Worm (Caenorhabditis elegans) whole organism, L2 larva: ENCODE results near the gene smex-1.

Experiments used
- C34F6.9 ChIP-seq: fragments of 150-350 bp; optimal IDR thresholded peaks from 2 replicates; lab custom pipeline; 2014; ENCODE audit warnings: missing biosample characterization, missing genetic modification characterization
- F13H6.1 ChIP-seq: sonication (generic microtip); optimal IDR thresholded peaks from 2 replicates; lab custom pipeline; 2016; ENCODE audit warnings: missing genetic modification characterization, missing compliant biosample characterization
- R02D3.7 ChIP-seq: fragments of 150-350 bp; optimal IDR thresholded peaks from 2 replicates; lab custom pipeline; 2014; ENCODE audit warnings: missing biosample characterization, missing genetic modification characterization
- ZK546.5 ChIP-seq: sonication (generic microtip); optimal IDR thresholded peaks from 2 replicates; lab custom pipeline; 2017; ENCODE audit warnings: missing biosample characterization, missing genetic modification characterization
- aly-2 ChIP-seq: fragments of 150-350 bp; optimal IDR thresholded peaks from 2 replicates; lab custom pipeline; 2014; ENCODE audit warnings: missing biosample characterization, missing genetic modification characterization
- ama-1 ChIP-seq: fragments of 150-350 bp; optimal IDR thresholded peaks from 2 replicates; lab custom pipeline; 2018; ENCODE audit warnings: inconsistent platforms
- ceh-16 ChIP-seq: fragments of 150-350 bp; optimal IDR thresholded peaks from 2 replicates; lab custom pipeline; 2014; ENCODE audit warnings: missing biosample characterization, missing genetic modification characterization
- ceh-82 ChIP-seq: fragments of 150-350 bp; optimal IDR thresholded peaks from 2 replicates; lab custom pipeline; 2014; ENCODE audit warnings: missing biosample characterization, missing genetic modification characterization
- crh-2 ChIP-seq: sonication (generic microtip); optimal IDR thresholded peaks from 2 replicates; lab custom pipeline; 2017; ENCODE audit warnings: missing biosample characterization, missing genetic modification characterization
- elt-1 ChIP-seq: fragments of 150-350 bp; optimal IDR thresholded peaks from 2 replicates; lab custom pipeline; 2014; ENCODE audit warnings: missing biosample characterization, missing genetic modification characterization
- elt-3 ChIP-seq: sonication (generic microtip); optimal IDR thresholded peaks from 2 replicates; lab custom pipeline; 2017; ENCODE audit warnings: missing biosample characterization, missing genetic modification characterization
- fos-1 ChIP-seq: fragments of 150-350 bp; optimal IDR thresholded peaks from 2 replicates; lab custom pipeline; 2014; ENCODE audit warnings: missing biosample characterization, missing genetic modification characterization
- gmeb-1 ChIP-seq: fragments of 150-350 bp; optimal IDR thresholded peaks from 2 replicates; lab custom pipeline; 2014; ENCODE audit warnings: missing biosample characterization, missing genetic modification characterization
- lin-13 ChIP-seq: fragments of 150-350 bp; optimal IDR thresholded peaks from 2 replicates; lab custom pipeline; 2014; ENCODE audit warnings: missing biosample characterization, missing genetic modification reagents, missing genetic modification characterization
- lin-39 ChIP-seq: fragments of 150-350 bp; optimal IDR thresholded peaks from 2 replicates; lab custom pipeline; 2014; ENCODE audit warnings: missing biosample characterization, missing genetic modification reagents, missing genetic modification characterization
- lsy-2 ChIP-seq, 2 experiments: fragments of 150-350 bp in 1 of 2; sonication (generic microtip) in 1 of 2; optimal IDR thresholded peaks; 2 replicates each; lab custom pipeline; 2014 to 2017; ENCODE audit warnings: missing biosample characterization in 2 of 2, missing genetic modification characterization in 2 of 2
- mab-5 ChIP-seq: fragments of 150-350 bp; optimal IDR thresholded peaks from 2 replicates; lab custom pipeline; 2014; ENCODE audit warnings: missing biosample characterization, missing genetic modification characterization
- mbf-1 ChIP-seq: sonication (generic microtip); optimal IDR thresholded peaks from 2 replicates; lab custom pipeline; 2017; ENCODE audit warnings: missing biosample characterization, missing genetic modification characterization
- mdl-1 ChIP-seq, 2 experiments: fragments of 150-350 bp in 1 of 2; sonication (generic microtip) in 1 of 2; optimal IDR thresholded peaks; 2 replicates each; lab custom pipeline; 2017; ENCODE audit warnings: missing biosample characterization in 2 of 2, missing genetic modification characterization in 2 of 2
- nhr-10 ChIP-seq: sonication (generic microtip); optimal IDR thresholded peaks from 2 replicates; lab custom pipeline; 2017; ENCODE audit warnings: missing biosample characterization, missing genetic modification characterization
- nhr-129 ChIP-seq: fragments of 150-350 bp; optimal IDR thresholded peaks from 2 replicates; lab custom pipeline; 2014; ENCODE audit warnings: missing biosample characterization, missing genetic modification characterization
- nhr-21 ChIP-seq: fragments of 150-350 bp; optimal IDR thresholded peaks from 2 replicates; lab custom pipeline; 2014; ENCODE audit warnings: missing biosample characterization, missing genetic modification characterization
- nhr-23 ChIP-seq: fragments of 150-350 bp; optimal IDR thresholded peaks from 2 replicates; lab custom pipeline; 2014; ENCODE audit warnings: missing biosample characterization, missing genetic modification reagents, missing genetic modification characterization
- nhr-237 ChIP-seq: fragments of 150-350 bp; optimal IDR thresholded peaks from 2 replicates; lab custom pipeline; 2014; ENCODE audit warnings: missing biosample characterization, missing genetic modification characterization
- nhr-25 ChIP-seq: fragments of 150-350 bp; sonication (generic microtip); optimal IDR thresholded peaks from 3 replicates; lab custom pipeline; 2014; ENCODE audit warnings: missing biosample characterization, missing genetic modification characterization
- nhr-6 ChIP-seq: fragments of 150-350 bp; optimal IDR thresholded peaks from 2 replicates; lab custom pipeline; 2014; ENCODE audit warnings: missing biosample characterization, missing genetic modification characterization
- nhr-77 ChIP-seq: fragments of 150-350 bp; optimal IDR thresholded peaks from 2 replicates; lab custom pipeline; 2014; ENCODE audit warnings: missing biosample characterization, missing genetic modification characterization
- peb-1 ChIP-seq: fragments of 150-350 bp; optimal IDR thresholded peaks from 2 replicates; lab custom pipeline; 2014; ENCODE audit warnings: missing biosample characterization, missing genetic modification characterization
- skn-1 ChIP-seq: sonication (generic microtip); optimal IDR thresholded peaks from 2 replicates; lab custom pipeline; 2017; ENCODE audit warnings: missing biosample characterization, missing genetic modification characterization
- sma-9 ChIP-seq, 2 experiments: fragments of 150-350 bp in 1 of 2; sonication (generic microtip) in 1 of 2; optimal IDR thresholded peaks; 2 replicates each; lab custom pipeline; 2014 to 2016; ENCODE audit warnings: missing genetic modification characterization in 2 of 2, mild to moderate bottlenecking in 1 of 2, missing biosample characterization in 1 of 2, missing compliant biosample characterization in 1 of 2, missing genetic modification reagents in 1 of 2, moderate library complexity in 1 of 2
- snpc-4 ChIP-seq: fragments of 150-350 bp; optimal IDR thresholded peaks from 2 replicates; lab custom pipeline; 2014; ENCODE audit warnings: missing biosample characterization, missing genetic modification characterization
- unc-39 ChIP-seq: fragments of 150-350 bp; optimal IDR thresholded peaks from 2 replicates; lab custom pipeline; 2014; ENCODE audit warnings: missing biosample characterization, missing genetic modification characterization
- unc-55 ChIP-seq: fragments of 150-350 bp; sonication (generic microtip); optimal IDR thresholded peaks from 3 replicates; lab custom pipeline; 2014; ENCODE audit warnings: missing biosample characterization, missing genetic modification reagents, missing genetic modification characterization
- unc-62 ChIP-seq: fragments of 150-350 bp; optimal IDR thresholded peaks from 2 replicates; lab custom pipeline; 2014; ENCODE audit warnings: missing biosample characterization, missing genetic modification reagents, missing genetic modification characterization
- zag-1 ChIP-seq: fragments of 150-350 bp; optimal IDR thresholded peaks from 2 replicates; lab custom pipeline; 2014; ENCODE audit warnings: missing biosample characterization, missing genetic modification characterization
- ztf-11 ChIP-seq: sonication (generic microtip); optimal IDR thresholded peaks from 2 replicates; lab custom pipeline; 2017; ENCODE audit warnings: missing biosample characterization, missing genetic modification characterization
- ztf-4 ChIP-seq: fragments of 150-350 bp; optimal IDR thresholded peaks from 2 replicates; lab custom pipeline; 2014; ENCODE audit warnings: missing biosample characterization, missing genetic modification characterization

The smex-1 gene

ce11 chrV:8311210-8311609, 15.4 kb upstream of the smex-1 start, which contains the start of gene W02D7.12:
Gene W02D7.12, plus strand, starts transcription at chrV:8311510.
- TF ChIP-seq ztf-4 (tag; lab: Kevin White, UChicago) (no peak), skn-1 (tag; lab: Kevin White, UChicago) (no peak), mab-5 (tag; lab: Kevin White, UChicago) (no peak), R02D3.7 (no peak), unc-55 (GFP tag; lab: Kevin White, UChicago) (no peak), lsy-2 (tag; optimal IDR thresholded peaks at IDR 0.05; lab: Kevin White, UChicago) (no peak), nhr-237 (tag; lab: Kevin White, UChicago) (no peak), lin-13 (GFP tag; lab: Kevin White, UChicago) (no peak)

- TF ChIP-seq elt-3 (tag; lab: Kevin White, UChicago) (no peak), sma-9 (GFP tag; optimal IDR thresholded peaks at IDR 0.05; lab: Kevin White, UChicago) (peak; percentile 68), sma-9 (tag; optimal IDR thresholded peaks at IDR 0.05; lab: Kevin White, UChicago) (no peak), ztf-4 (tag; lab: Kevin White, UChicago) (no peak), fos-1 (tag; lab: Kevin White, UChicago) (peak; percentile 19), unc-55 (GFP tag; lab: Kevin White, UChicago) (no peak), ztf-11 (tag; lab: Kevin White, UChicago) (no peak)
Measured at ce11 chrV:8307681-8308080, 11.9 kb upstream of the smex-1 start, which contains the start of gene clec-218. Gene clec-218, plus strand, starts transcription at chrV:8307942.

DNA sequence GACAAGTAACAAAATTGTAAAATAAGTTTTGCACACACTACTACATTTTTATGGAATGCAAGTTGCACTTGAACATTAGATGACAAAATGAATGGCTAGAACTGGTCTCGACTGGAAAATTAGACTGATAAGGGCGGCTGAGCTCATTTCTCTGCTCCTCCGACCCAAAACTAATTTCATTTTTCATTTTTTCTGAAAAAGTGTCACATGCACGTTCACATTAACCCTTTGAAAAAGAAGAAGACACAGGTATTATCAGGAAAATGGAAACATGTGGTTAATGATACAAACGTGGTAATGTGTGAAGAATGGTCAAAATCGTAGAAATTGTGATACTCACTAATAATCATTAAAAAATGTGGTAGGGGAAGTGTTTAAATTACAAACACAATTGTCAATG, 11.2 kb upstream of the smex-1 start:
- TF ChIP-seq fos-1 (tag; lab: Kevin White, UChicago) (peak; percentile 60), crh-2 (tag; lab: Kevin White, UChicago) (peak; percentile 37), nhr-6 (tag; lab: Kevin White, UChicago) (no peak), peb-1 (tag; lab: Kevin White, UChicago) (no peak)

DNA sequence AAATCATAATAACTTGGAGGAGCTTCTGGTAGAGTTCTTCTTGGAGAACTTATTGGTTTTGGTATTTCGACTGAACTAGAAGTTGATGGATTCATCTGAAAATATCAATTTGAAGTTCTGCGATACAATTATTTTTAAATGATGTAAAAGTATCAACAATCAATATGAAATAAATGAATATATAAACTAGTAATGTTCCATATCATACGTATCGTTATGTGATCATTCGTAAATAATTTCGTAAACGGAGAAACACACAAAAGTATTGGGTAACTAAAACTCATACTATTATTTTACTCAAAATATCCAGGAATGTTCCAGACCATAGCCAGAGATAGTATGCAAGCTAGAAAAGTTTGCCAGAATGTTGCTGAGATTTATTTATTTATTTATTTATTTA, 10.6 kb upstream of the smex-1 start, which contains the start of gene W02D7.8:
Gene W02D7.8 (minus strand): TSS at position 101 of the 400 bp plus-strand sequence.
- TF ChIP-seq gmeb-1 (tag; lab: Kevin White, UChicago): no peak

- TF ChIP-seq crh-2 (tag; lab: Kevin White, UChicago): peak; percentile 16
- no peak for TF ChIP-seq ztf-4 (tag; lab: Kevin White, UChicago)
- TF ChIP-seq gmeb-1 (tag; lab: Kevin White, UChicago): peak; percentile 27
- TF ChIP-seq mdl-1 (tag; optimal IDR thresholded peaks at IDR 0.05; lab: Kevin White, UChicago): no peak
- TF ChIP-seq C34F6.9 (tag; lab: Kevin White, UChicago): no peak
Measured at ce11 chrV:8305940-8306339, 10.2 kb upstream of the smex-1 start.

ce11 chrV:8304461-8305195, 8.9 kb upstream of the smex-1 start, which contains the start of gene W02D7.11:
Gene W02D7.11, minus strand, starts transcription at chrV:8304511.
- TF ChIP-seq C34F6.9 (tag; lab: Kevin White, UChicago) (no peak), ztf-11 (tag; lab: Kevin White, UChicago) (no peak), mab-5 (tag; lab: Kevin White, UChicago) (no peak), nhr-21 (tag; lab: Kevin White, UChicago) (no peak), F13H6.1 (tag; lab: Kevin White, UChicago) (no peak), lin-39 (tag; lab: Kevin White, UChicago) (no peak)

DNA sequence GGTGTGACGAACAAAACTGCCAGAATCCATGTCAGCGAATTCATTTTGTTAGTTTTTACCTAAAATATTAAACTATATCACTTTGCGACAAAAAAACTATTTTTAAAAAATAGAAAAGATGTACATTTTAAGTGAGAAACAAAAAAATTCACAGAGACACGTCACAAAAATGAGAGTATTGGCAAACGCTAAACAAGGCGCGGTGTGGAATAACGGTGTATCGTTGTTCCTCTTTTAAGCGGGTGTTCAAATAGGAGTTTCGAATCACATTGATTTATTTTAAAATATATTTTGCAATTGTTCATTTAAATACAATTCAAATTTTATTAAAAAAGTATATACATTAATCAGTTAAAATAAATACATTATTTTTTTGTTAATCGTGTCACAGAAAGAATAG, 6.8 kb upstream of the smex-1 start, which contains the start of gene sel-9:
Gene sel-9 (minus strand): TSS at position 59 of the 400 bp plus-strand sequence.
- peak in 1 of 2 experiments; percentile 73 for TF ChIP-seq lsy-2 (tag; optimal IDR thresholded peaks at IDR 0.05; lab: Kevin White, UChicago)
- peak; percentile 50 for TF ChIP-seq sma-9 (GFP tag; optimal IDR thresholded peaks at IDR 0.05; lab: Kevin White, UChicago)
- no peak for TF ChIP-seq sma-9 (tag; optimal IDR thresholded peaks at IDR 0.05; lab: Kevin White, UChicago)
- TF ChIP-seq zag-1: no peak
- TF ChIP-seq mab-5 (tag; lab: Kevin White, UChicago): no peak
- TF ChIP-seq unc-62 (GFP tag; lab: Kevin White, UChicago): no peak
- TF ChIP-seq mbf-1: no peak
- TF ChIP-seq snpc-4 (tag; lab: Kevin White, UChicago): peak; percentile 3
- no peak for TF ChIP-seq nhr-77 (tag; lab: Kevin White, UChicago)
- peak; percentile 10 for TF ChIP-seq F13H6.1 (tag; lab: Kevin White, UChicago)
- no peak for TF ChIP-seq R02D3.7
- TF ChIP-seq unc-39 (tag; lab: Kevin White, UChicago): no peak
- no peak for TF ChIP-seq peb-1 (tag; lab: Kevin White, UChicago)
- peak; percentile 3 for TF ChIP-seq ama-1 (lab: Kevin White, UChicago)
- TF ChIP-seq fos-1 (tag; lab: Kevin White, UChicago): peak; percentile 17
- no peak for TF ChIP-seq aly-2 (tag; lab: Kevin White, UChicago)
- no peak for TF ChIP-seq nhr-6 (tag; lab: Kevin White, UChicago)
- no peak for TF ChIP-seq ZK546.5 (tag; lab: Kevin White, UChicago)
- TF ChIP-seq nhr-10 (tag; lab: Kevin White, UChicago): no peak
- TF ChIP-seq elt-1 (tag; lab: Kevin White, UChicago): no peak
- TF ChIP-seq lin-13 (GFP tag; lab: Kevin White, UChicago): peak; percentile 19
- no peak for TF ChIP-seq ceh-16
- no peak for TF ChIP-seq nhr-25
- TF ChIP-seq nhr-129 (tag; lab: Kevin White, UChicago): peak; percentile 45
- TF ChIP-seq ceh-82 (tag; lab: Kevin White, UChicago): no peak
- no peak for TF ChIP-seq nhr-23 (tag; lab: Kevin White, UChicago)
- TF ChIP-seq nhr-21 (tag; lab: Kevin White, UChicago): no peak
